Worm (Caenorhabditis elegans) whole organism, late embryonic: ENCODE results near the gene piki-1.

Experiments
- gmeb-2 ChIP-seq: sonication (generic microtip); optimal IDR thresholded peaks from 2 replicates; lab custom pipeline; 2016; ENCODE audit warnings: missing genetic modification characterization, inconsistent platforms, missing compliant biosample characterization
- madf-2 ChIP-seq: sonication (generic microtip); optimal IDR thresholded peaks from 2 replicates; lab custom pipeline; 2017; ENCODE audit warnings: missing genetic modification characterization, missing compliant biosample characterization
- rnt-1 ChIP-seq: sonication (generic microtip); optimal IDR thresholded peaks from 2 replicates; lab custom pipeline; 2016; ENCODE audit warnings: missing genetic modification characterization, missing compliant biosample characterization

DNA sequence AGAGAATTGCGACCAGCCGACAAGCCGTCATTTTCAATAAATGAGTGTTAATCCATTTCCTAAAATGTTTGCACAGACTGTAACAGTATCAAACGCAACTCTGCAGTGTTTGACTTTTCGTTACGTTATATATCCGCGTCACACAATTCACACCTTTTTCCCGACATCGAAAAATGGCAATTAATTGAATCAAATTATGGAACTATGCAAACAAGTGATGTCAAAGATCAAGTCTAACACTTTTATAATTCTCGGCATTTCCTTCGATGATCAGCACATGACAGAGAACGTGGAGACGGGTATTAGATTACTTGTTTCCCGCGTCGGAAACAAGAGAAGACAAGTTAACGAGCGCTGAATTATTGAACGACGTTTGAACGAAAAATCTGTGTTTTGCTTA lies 51.9 kb downstream of the piki-1 start, which contains the start of gene phat-6:
- TF ChIP-seq rnt-1 (tag; lab: Kevin White, UChicago), result no peak
- no peak for TF ChIP-seq madf-2 (tag; lab: Kevin White, UChicago)
- TF ChIP-seq gmeb-2, result no peak
